Fruit fly (Drosophila melanogaster) whole organism, adult: ENCODE data around the gene CG46439.

Experiments
- CG11617 ChIP-seq: fragments of 200-800 bp; sonication (Bioruptor generic); optimal IDR thresholded peaks from 2 replicates; lab custom pipeline; 2017; ENCODE audit warnings: mild to moderate bottlenecking, missing biosample characterization, missing genetic modification reagents, missing genetic modification characterization
- CG12768 ChIP-seq: fragments of 200-800 bp; sonication (Bioruptor generic); optimal IDR thresholded peaks from 2 replicates; lab custom pipeline; 2017; ENCODE audit warnings: missing biosample characterization, missing genetic modification characterization, mild to moderate bottlenecking, moderate library complexity, missing genetic modification reagents
- CG14711 ChIP-seq: fragments of 200-800 bp; sonication (Bioruptor generic); optimal IDR thresholded peaks from 2 replicates; lab custom pipeline; 2018; ENCODE audit warnings: missing biosample characterization, mild to moderate bottlenecking, missing genetic modification characterization, moderate library complexity
- CG1620 ChIP-seq: fragments of 200-800 bp; sonication (Bioruptor generic); optimal IDR thresholded peaks from 2 replicates; lab custom pipeline; 2016; ENCODE audit warnings: missing biosample characterization, missing genetic modification characterization
- CG33017 ChIP-seq: fragments of 200-800 bp; sonication (Bioruptor generic); optimal IDR thresholded peaks from 2 replicates; lab custom pipeline; 2018; ENCODE audit warnings: missing biosample characterization, mild to moderate bottlenecking, missing genetic modification characterization, moderate library complexity
- CG5204 ChIP-seq: fragments of 200-800 bp; sonication (Bioruptor generic); optimal IDR thresholded peaks from 2 replicates; lab custom pipeline; 2016; ENCODE audit warnings: missing biosample characterization, missing genetic modification characterization
- CG7045 ChIP-seq: fragments of 200-800 bp; sonication (Bioruptor generic); optimal IDR thresholded peaks from 2 replicates; lab custom pipeline; 2017; ENCODE audit warnings: missing biosample characterization, mild to moderate bottlenecking, missing genetic modification characterization
- CG7101 ChIP-seq: fragments of 200-800 bp; sonication (Bioruptor generic); optimal IDR thresholded peaks from 2 replicates; lab custom pipeline; 2018; ENCODE audit warnings: missing biosample characterization, mild to moderate bottlenecking, missing genetic modification characterization, moderate library complexity
- Clk ChIP-seq: fragments of 200-800 bp; sonication (Bioruptor generic); optimal IDR thresholded peaks from 2 replicates; lab custom pipeline; 2017; ENCODE audit warnings: missing biosample characterization, missing genetic modification characterization
- Crg-1 ChIP-seq: fragments of 200-800 bp; sonication (Bioruptor generic); optimal IDR thresholded peaks from 2 replicates; lab custom pipeline; 2016; ENCODE audit warnings: missing biosample characterization, missing genetic modification characterization
- Hr96 ChIP-seq: fragments of 200-800 bp; sonication (Bioruptor generic); optimal IDR thresholded peaks from 2 replicates; lab custom pipeline; 2016; ENCODE audit warnings: missing biosample characterization, missing genetic modification characterization
- Mnt ChIP-seq: fragments of 200-800 bp; sonication (Bioruptor generic); optimal IDR thresholded peaks from 2 replicates; lab custom pipeline; 2016; ENCODE audit warnings: missing biosample characterization, mild to moderate bottlenecking, missing genetic modification characterization
- bab1 ChIP-seq: fragments of 200-800 bp; sonication (Bioruptor generic); optimal IDR thresholded peaks from 3 replicates; lab custom pipeline; 2019; ENCODE audit warnings: missing biosample characterization, mild to moderate bottlenecking, missing genetic modification characterization, moderate library complexity
- cic ChIP-seq: fragments of 200-800 bp; sonication (Bioruptor generic); optimal IDR thresholded peaks from 2 replicates; lab custom pipeline; 2017; ENCODE audit warnings: missing biosample characterization, mild to moderate bottlenecking, missing genetic modification characterization, moderate library complexity
- cnc ChIP-seq, 2 experiments: fragments of >200 bp; optimal IDR thresholded peaks; 2 replicates each; lab custom pipeline; 2017
- kay ChIP-seq: fragments of 200-800 bp; sonication (Bioruptor generic); peaks from one replicate; lab custom pipeline; 2016; ENCODE audit warnings: missing biosample characterization, missing genetic modification characterization, borderline replicate concordance
- ovo ChIP-seq: fragments of 200-800 bp; sonication (Bioruptor generic); optimal IDR thresholded peaks from 2 replicates; lab custom pipeline; 2016; ENCODE audit warnings: missing biosample characterization, missing genetic modification characterization
- pad ChIP-seq: fragments of 200-800 bp; sonication (Bioruptor generic); optimal IDR thresholded peaks from 3 replicates; lab custom pipeline; 2017; ENCODE audit warnings: missing biosample characterization, missing genetic modification characterization, mild to moderate bottlenecking, moderate library complexity, missing genetic modification reagents
- tj ChIP-seq: fragments of 200-800 bp; sonication (Bioruptor generic); optimal IDR thresholded peaks from 3 replicates; lab custom pipeline; 2017; ENCODE audit warnings: missing biosample characterization, mild to moderate bottlenecking, missing genetic modification characterization, moderate library complexity
- toe ChIP-seq: fragments of 200-800 bp; sonication (Bioruptor generic); optimal IDR thresholded peaks from 2 replicates; lab custom pipeline; 2016; ENCODE audit warnings: missing biosample characterization, missing genetic modification characterization

The CG46439 gene

DNA sequence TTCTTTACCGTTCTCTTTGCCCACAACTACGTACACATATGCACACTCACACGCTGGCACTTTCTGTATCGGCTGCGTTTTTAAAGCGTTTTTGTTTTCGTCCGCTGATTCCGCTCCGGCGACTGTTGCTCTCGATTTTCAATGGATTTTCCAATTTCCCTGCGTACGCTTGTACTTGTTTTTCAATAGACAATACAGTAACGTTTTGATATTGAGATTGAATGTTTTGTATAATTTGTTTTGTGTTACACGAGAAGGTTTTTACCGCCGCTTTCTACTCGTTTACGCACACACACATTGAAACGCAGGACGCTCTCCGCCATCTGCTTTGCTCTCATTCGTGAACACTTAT, 3.5 kb downstream of the CG46439 start:
- no peak for TF ChIP-seq CG11617 (GFP tag; lab: Kevin White, UChicago)
- TF ChIP-seq cic = peak; percentile 3
- TF ChIP-seq kay (GFP tag; lab: Kevin White, UChicago) = no peak
- no peak for TF ChIP-seq ovo
- no peak for TF ChIP-seq toe (GFP tag; lab: Kevin White, UChicago)
- TF ChIP-seq CG12768 (GFP tag; lab: Kevin White, UChicago) = no peak
- no peak for TF ChIP-seq CG1620
- no peak for TF ChIP-seq tj (GFP tag; lab: Kevin White, UChicago)
- TF ChIP-seq Hr96 (GFP tag; lab: Kevin White, UChicago) = no peak

- peak; percentile 90 for TF ChIP-seq Crg-1 (GFP tag; lab: Kevin White, UChicago)
- TF ChIP-seq toe (GFP tag; lab: Kevin White, UChicago) = peak; percentile 75
- TF ChIP-seq ovo = peak; percentile 7
- no peak for TF ChIP-seq bab1 (GFP tag; lab: Kevin White, UChicago)
- TF ChIP-seq pad (GFP tag; lab: Kevin White, UChicago) = peak; percentile 76
- TF ChIP-seq CG1620 = peak; percentile 79
- TF ChIP-seq CG5204 (GFP tag; lab: Kevin White, UChicago) = peak; percentile 24
- TF ChIP-seq tj (GFP tag; lab: Kevin White, UChicago) = peak; percentile 51
- TF ChIP-seq Clk = peak; percentile 53
- peak; percentile 6 for TF ChIP-seq kay (GFP tag; lab: Kevin White, UChicago)
- TF ChIP-seq CG12768 (GFP tag; lab: Kevin White, UChicago) = peak; percentile 82
- TF ChIP-seq CG14711 (tag; lab: Kevin White, UChicago) = peak; percentile 54
- peak; percentile 56 for TF ChIP-seq CG7045 (GFP tag; lab: Kevin White, UChicago)
- TF ChIP-seq Hr96 (GFP tag; lab: Kevin White, UChicago) = peak; percentile 81
- TF ChIP-seq CG33017 (tag; lab: Kevin White, UChicago) = peak; percentile 50
- peak; percentile 70 for TF ChIP-seq Mnt (GFP tag; lab: Kevin White, UChicago)
- peak; percentile 82 for TF ChIP-seq cic
- peak; percentile 78 for TF ChIP-seq CG7101 (tag; lab: Kevin White, UChicago)
- TF ChIP-seq cnc (optimal IDR thresholded peaks at IDR 0.05; lab: Kevin White, UChicago) = no peak
- TF ChIP-seq CG11617 (GFP tag; lab: Kevin White, UChicago) = peak; percentile 63
These were observed 4.0 kb downstream of the CG46439 start for dm6 chr3L:11091943-11092609.

- TF ChIP-seq CG12768 (GFP tag; lab: Kevin White, UChicago) (no peak), CG14711 (tag; lab: Kevin White, UChicago) (peak; percentile 29), Crg-1 (GFP tag; lab: Kevin White, UChicago) (no peak), cic (no peak), CG33017 (tag; lab: Kevin White, UChicago) (peak; percentile 48), tj (GFP tag; lab: Kevin White, UChicago) (peak; percentile 63), Clk (no peak), CG7045 (GFP tag; lab: Kevin White, UChicago) (peak; percentile 39), ovo (no peak), CG11617 (GFP tag; lab: Kevin White, UChicago) (peak; percentile 77), CG7101 (tag; lab: Kevin White, UChicago) (peak; percentile 47), toe (GFP tag; lab: Kevin White, UChicago) (no peak), Hr96 (GFP tag; lab: Kevin White, UChicago) (no peak), CG1620 (no peak), pad (GFP tag; lab: Kevin White, UChicago) (peak; percentile 15), kay (GFP tag; lab: Kevin White, UChicago) (peak; percentile 86), cnc (optimal IDR thresholded peaks at IDR 0.05; lab: Kevin White, UChicago) (no peak), CG5204 (GFP tag; lab: Kevin White, UChicago) (peak; percentile 50), Mnt (GFP tag; lab: Kevin White, UChicago) (no peak), bab1 (GFP tag; lab: Kevin White, UChicago) (peak; percentile 59)
These were observed 6.1 kb downstream of the CG46439 start for dm6 chr3L:11089805-11090440.

DNA sequence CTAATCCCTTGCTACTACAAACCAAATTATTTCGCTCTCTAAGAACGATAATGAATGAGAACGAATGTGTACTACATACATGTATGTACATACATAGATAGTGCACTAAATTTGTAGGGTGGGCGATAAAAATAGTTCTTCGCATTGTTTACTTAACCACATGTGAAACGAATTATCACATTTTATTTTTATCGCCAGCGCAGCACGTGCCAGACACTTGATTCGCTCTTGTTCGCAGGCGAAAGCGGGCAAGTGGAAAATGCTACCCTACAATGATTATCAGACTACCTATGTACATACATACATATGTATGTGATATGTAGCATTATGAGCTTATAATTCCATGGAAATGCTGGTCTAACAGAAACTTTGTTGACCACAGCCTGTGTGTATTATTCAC, 10.2 kb downstream of the CG46439 start:
- TF ChIP-seq pad (GFP tag; lab: Kevin White, UChicago) = no peak
- no peak for TF ChIP-seq CG7045 (GFP tag; lab: Kevin White, UChicago)
- no peak for TF ChIP-seq CG5204 (GFP tag; lab: Kevin White, UChicago)
- TF ChIP-seq Mnt (GFP tag; lab: Kevin White, UChicago) = peak; percentile 73
- peak; percentile 7 for TF ChIP-seq CG14711 (tag; lab: Kevin White, UChicago)
- TF ChIP-seq cic = peak; percentile 26
- TF ChIP-seq Crg-1 (GFP tag; lab: Kevin White, UChicago) = no peak
- TF ChIP-seq CG7101 (tag; lab: Kevin White, UChicago) = no peak

DNA sequence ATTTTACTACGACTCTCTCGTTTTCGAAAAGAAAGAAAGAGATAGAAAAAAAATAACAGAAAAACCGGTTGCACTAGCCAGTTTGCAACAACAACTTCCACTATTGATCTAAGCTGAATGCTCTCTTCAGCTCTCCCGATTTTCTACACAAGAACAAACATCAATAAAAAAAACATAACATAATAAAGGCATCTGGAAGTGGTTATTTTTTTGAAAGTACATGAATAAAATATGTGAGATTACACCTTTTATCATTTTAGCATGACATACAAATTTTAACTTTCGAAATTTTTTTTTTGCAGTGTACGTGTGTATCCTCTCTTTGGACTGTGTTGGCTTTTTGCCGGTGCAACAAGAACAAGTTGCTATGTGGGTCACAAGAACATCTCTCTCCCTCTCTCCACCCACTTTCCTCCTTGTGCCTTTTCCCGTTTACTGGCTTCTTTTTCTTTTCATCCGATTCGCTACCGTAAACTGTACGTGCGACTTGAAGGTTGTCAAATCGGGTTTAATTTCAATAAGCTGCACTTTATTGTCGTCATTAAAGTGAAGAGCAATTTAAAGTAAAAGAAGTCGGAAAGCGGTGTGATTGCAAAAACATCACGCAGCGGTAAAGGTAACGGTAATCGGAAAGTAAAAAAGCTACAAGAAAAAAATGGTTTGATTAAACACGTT, 11.4 kb downstream of the CG46439 start:
- no peak for TF ChIP-seq toe (GFP tag; lab: Kevin White, UChicago)
- TF ChIP-seq CG5204 (GFP tag; lab: Kevin White, UChicago) = no peak
- TF ChIP-seq ovo = no peak
- TF ChIP-seq Crg-1 (GFP tag; lab: Kevin White, UChicago) = peak; percentile 93
- peak; percentile 88 for TF ChIP-seq Clk
- peak; percentile 94 for TF ChIP-seq CG7101 (tag; lab: Kevin White, UChicago)
- peak; percentile 85 for TF ChIP-seq pad (GFP tag; lab: Kevin White, UChicago)
- peak; percentile 96 for TF ChIP-seq bab1 (GFP tag; lab: Kevin White, UChicago)
- TF ChIP-seq CG14711 (tag; lab: Kevin White, UChicago) = peak; percentile 93
- peak; percentile 96 for TF ChIP-seq CG33017 (tag; lab: Kevin White, UChicago)
- TF ChIP-seq cnc (optimal IDR thresholded peaks at IDR 0.05; lab: Kevin White, UChicago) = no peak
- TF ChIP-seq Mnt (GFP tag; lab: Kevin White, UChicago) = peak; percentile 65
- TF ChIP-seq CG7045 (GFP tag; lab: Kevin White, UChicago) = peak; percentile 94
- TF ChIP-seq CG12768 (GFP tag; lab: Kevin White, UChicago) = peak; percentile 97
- TF ChIP-seq CG11617 (GFP tag; lab: Kevin White, UChicago) = peak; percentile 95
- peak; percentile 93 for TF ChIP-seq CG1620
- TF ChIP-seq Hr96 (GFP tag; lab: Kevin White, UChicago) = no peak
- TF ChIP-seq tj (GFP tag; lab: Kevin White, UChicago) = peak; percentile 79
- TF ChIP-seq kay (GFP tag; lab: Kevin White, UChicago) = peak; percentile 86
- TF ChIP-seq cic = peak; percentile 82
